Fruit fly (Drosophila melanogaster): ENCODE data around the gene hoe2.

Gene hoe2

DNA sequence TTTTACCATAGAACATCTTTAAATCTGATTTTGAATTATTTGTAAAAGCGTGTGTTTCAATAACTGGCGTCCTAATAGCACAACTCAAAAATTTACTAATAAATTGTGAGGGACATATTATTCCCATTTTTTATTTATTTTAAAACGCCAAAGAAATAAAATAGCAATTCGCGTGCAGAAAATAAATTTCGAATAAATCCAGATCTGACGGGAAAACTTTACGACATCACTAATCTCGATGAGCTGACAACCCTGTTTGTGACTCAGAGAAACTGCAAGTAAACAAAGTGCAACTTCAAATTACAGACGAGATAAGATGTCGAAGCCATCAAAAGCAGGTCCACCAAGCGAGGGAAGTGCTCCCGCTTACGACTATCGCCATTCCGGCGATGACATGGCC is 29.2 kb upstream of the hoe2 start, which contains the start of gene CG34125:
TSS of gene CG34125 (plus strand) at position 254 of the 400 bp plus-strand sequence.
- no peak for TF ChIP-seq EcR (GFP tag; optimal IDR thresholded peaks at IDR 0.05)
- TF ChIP-seq CG10348 (GFP tag; IDR thresholded peaks at IDR 0.05), result no peak
- TF ChIP-seq CG9948 (tag; optimal IDR thresholded peaks at IDR 0.05), result no peak
- no peak for TF ChIP-seq CG15710 (tag; optimal IDR thresholded peaks at IDR 0.05)
- no peak for TF ChIP-seq Pif1A (GFP tag; optimal IDR thresholded peaks at IDR 0.05)
- TF ChIP-seq CG34367 (tag; optimal IDR thresholded peaks at IDR 0.05), result no peak
- no peak for TF ChIP-seq rn (GFP tag; IDR thresholded peaks at IDR 0.05)
- TF ChIP-seq Pif1B (GFP tag; optimal IDR thresholded peaks at IDR 0.05), result no peak
- no peak for TF ChIP-seq CG12605 (GFP tag; IDR thresholded peaks at IDR 0.05)
- no peak for TF ChIP-seq CG14655 (GFP tag; optimal IDR thresholded peaks at IDR 0.05)
- no peak for TF ChIP-seq CG17806 (tag; optimal IDR thresholded peaks at IDR 0.05)
- no peak for TF ChIP-seq CG4496 (GFP tag; IDR thresholded peaks at IDR 0.05)
- TF ChIP-seq CG13204 (GFP tag; optimal IDR thresholded peaks at IDR 0.05), result no peak
- TF ChIP-seq CG32121 (GFP tag; IDR thresholded peaks at IDR 0.05), result no peak
- no peak for TF ChIP-seq CG8301 (tag; optimal IDR thresholded peaks at IDR 0.05)
- no peak for TF ChIP-seq gl (tag; optimal IDR thresholded peaks at IDR 0.05)
- TF ChIP-seq CG8159 (tag; optimal IDR thresholded peaks at IDR 0.05), result no peak
- TF ChIP-seq Ets98B (GFP tag; IDR thresholded peaks at IDR 0.05), result no peak
- no peak for TF ChIP-seq Snoo (tag; optimal IDR thresholded peaks at IDR 0.05)
- TF ChIP-seq D1 (tag; optimal IDR thresholded peaks at IDR 0.05), result no peak

DNA sequence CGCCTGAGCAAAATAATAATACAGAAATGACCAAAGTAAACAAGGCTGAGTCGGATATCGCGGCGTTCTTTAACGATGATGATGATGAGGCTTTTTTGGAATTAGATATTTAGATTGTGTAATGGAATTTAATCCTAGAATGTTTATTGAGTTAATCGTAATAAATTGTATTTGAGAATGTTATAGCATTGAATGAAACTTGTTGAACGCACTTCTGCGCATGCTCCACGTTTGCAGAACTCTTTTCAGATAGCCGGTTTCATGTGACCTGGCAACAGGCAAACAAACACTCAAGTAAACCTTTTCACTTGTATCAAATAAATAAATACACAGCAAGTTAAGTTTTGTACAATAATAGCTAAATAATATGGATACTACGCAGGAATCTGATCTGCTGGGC is 21.9 kb upstream of the hoe2 start, which contains the start of gene CG34124:
TSS of gene CG34124 (plus strand) at position 301 of the 400 bp plus-strand sequence.
- TF ChIP-seq CG14655 (GFP tag; optimal IDR thresholded peaks at IDR 0.05), result no peak

DNA sequence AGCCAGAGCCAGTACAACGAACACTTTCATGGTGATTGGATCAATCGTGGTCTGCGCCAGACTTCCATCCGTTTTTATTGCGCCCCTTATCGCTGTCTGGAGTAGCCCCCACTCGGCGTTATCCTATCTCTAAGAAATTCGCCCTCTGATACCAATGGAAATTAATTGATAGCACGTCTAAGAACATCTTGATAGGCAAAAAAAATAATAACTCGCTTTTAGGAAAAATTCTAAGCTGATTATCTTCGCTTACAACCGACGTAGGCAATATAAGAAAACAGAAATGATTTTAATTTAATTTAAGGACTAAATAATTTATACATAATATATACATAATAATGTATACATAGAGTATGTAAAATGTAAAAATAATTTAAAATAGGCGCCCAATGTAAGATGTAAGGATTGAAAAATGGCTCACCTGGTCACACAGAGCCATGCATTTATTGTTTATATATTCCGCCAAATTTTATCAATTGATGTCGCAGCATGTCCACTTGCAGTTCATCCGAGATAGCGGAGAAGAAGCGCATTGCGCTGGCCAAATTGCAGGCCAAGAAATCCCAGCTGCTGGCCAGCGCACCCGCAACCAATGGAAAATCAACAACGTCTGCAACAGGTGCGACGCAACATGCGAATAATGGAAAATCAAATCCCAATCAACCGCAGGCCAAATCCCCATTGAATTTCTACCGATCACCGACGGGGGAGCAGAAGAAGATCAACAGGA is 19.0 kb upstream of the hoe2 start, which contains the start of the genes Jon25Bi and Marcal1:
TSS of gene Jon25Bi (minus strand) at position 51 of the 730 bp plus-strand sequence.
TSS of gene Marcal1 (plus strand) at position 416 of the 730 bp plus-strand sequence.
- TF ChIP-seq CG9948 (tag; optimal IDR thresholded peaks at IDR 0.05) (no peak), CG15710 (tag; optimal IDR thresholded peaks at IDR 0.05) (no peak), D1 (tag; optimal IDR thresholded peaks at IDR 0.05) (no peak), CG13204 (GFP tag; optimal IDR thresholded peaks at IDR 0.05) (no peak), CG34367 (tag; optimal IDR thresholded peaks at IDR 0.05) (no peak), Pif1A (GFP tag; optimal IDR thresholded peaks at IDR 0.05) (no peak), fd96Ca (GFP tag; IDR thresholded peaks at IDR 0.05) (no peak), gl (tag; optimal IDR thresholded peaks at IDR 0.05) (no peak), CG32121 (GFP tag; IDR thresholded peaks at IDR 0.05) (no peak), CG8159 (tag; optimal IDR thresholded peaks at IDR 0.05) (no peak)

DNA sequence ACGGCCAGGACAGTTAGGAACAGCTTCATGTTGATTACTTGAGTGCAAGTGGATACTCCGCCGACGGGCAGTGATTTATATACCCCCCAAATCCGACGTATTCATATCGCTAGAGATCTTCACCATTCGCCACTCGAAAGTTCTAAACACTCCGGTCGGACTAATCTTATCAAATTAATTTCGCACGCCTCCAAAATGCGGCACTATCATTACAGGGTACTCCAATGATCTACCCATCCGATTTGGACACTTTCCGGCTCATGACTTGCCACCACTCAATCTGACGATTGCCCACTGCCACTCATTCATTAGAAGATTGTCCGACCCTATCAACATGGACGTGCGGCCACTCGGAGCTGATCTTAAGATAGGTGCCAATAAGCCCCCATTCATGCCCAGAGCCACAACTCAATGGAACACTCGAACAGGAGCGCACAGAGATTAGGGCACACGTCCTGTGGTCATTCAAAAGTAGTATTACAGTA is 16.9 kb upstream of the hoe2 start, which contains the start of gene Jon25Bii:
TSS of gene Jon25Bii (minus strand) at position 51 of the 485 bp plus-strand sequence.
- no peak for TF ChIP-seq CG12605 (GFP tag; IDR thresholded peaks at IDR 0.05)
- TF ChIP-seq Ets98B (GFP tag; IDR thresholded peaks at IDR 0.05), result no peak
- TF ChIP-seq CG4496 (GFP tag; IDR thresholded peaks at IDR 0.05), result no peak
- TF ChIP-seq CG32121 (GFP tag; IDR thresholded peaks at IDR 0.05), result no peak
- TF ChIP-seq CG34367 (tag; optimal IDR thresholded peaks at IDR 0.05), result no peak
- no peak for TF ChIP-seq CG8301 (tag; optimal IDR thresholded peaks at IDR 0.05)
- TF ChIP-seq CG9948 (tag; optimal IDR thresholded peaks at IDR 0.05), result no peak
- no peak for TF ChIP-seq Pif1A (GFP tag; optimal IDR thresholded peaks at IDR 0.05)
- TF ChIP-seq gl (tag; optimal IDR thresholded peaks at IDR 0.05), result no peak

DNA sequence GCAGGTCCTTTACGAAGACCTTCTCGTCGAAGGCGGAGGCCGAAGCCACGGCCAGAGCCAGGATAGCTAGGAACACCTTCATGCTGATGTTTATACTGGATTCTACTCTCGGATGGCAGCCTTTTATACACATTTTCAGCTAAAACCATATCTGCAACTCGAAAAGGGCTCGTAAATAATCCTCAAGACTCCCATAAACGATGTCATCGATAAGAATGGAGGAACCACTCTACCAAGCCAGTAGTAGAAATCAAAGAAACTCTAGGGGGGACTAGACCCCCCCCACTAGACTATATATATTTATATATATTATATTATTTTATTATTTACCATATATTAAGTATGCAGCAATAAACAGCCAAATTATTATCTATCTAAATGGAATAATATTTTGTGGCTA is 14.4 kb upstream of the hoe2 start, which contains the start of gene Jon25Biii:
TSS of gene Jon25Biii (minus strand) at position 101 of the 400 bp plus-strand sequence.
- TF ChIP-seq Pif1B (GFP tag; optimal IDR thresholded peaks at IDR 0.05) (no peak), CG10348 (GFP tag; IDR thresholded peaks at IDR 0.05) (no peak), CG17806 (tag; optimal IDR thresholded peaks at IDR 0.05) (no peak), Snoo (tag; optimal IDR thresholded peaks at IDR 0.05) (no peak), CG8159 (tag; optimal IDR thresholded peaks at IDR 0.05) (no peak), fd96Ca (GFP tag; IDR thresholded peaks at IDR 0.05) (no peak), CG4496 (GFP tag; IDR thresholded peaks at IDR 0.05) (no peak), CG15710 (tag; optimal IDR thresholded peaks at IDR 0.05) (no peak)

DNA sequence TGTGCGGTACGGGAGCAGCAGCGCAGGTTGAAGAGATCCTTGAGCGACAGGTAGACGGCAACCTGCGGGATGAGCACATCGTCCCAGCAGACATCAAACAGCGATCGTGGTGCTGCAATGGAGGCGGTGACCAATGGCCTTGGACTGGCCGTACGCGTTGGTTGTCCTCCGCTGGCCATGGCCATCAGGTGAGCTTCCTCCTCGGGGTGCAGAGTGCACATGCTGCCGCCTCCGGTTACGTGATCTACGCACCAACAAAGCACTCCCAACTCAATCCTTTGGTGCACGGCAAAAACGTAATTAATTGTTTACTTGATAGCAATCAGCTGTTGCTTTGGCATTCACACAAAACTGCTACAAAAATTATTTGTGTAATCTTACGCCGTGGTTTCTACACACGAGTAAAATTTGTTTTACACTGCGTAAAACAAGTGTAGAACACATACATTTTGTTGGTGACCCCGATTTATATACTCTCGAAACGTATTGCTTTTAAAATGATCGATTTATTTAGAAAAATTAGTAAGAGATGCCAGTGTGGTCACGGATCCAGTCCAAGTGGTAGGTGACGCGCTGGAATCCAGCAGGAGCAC is 13.3 kb upstream of the hoe2 start, which contains the start of gene jet:
TSS of gene jet (minus strand) at position 332 of the 593 bp plus-strand sequence.
- TF ChIP-seq CG4496 (GFP tag; IDR thresholded peaks at IDR 0.05), result no peak
- no peak for TF ChIP-seq Ets98B (GFP tag; IDR thresholded peaks at IDR 0.05)
- no peak for TF ChIP-seq CG8301 (tag; optimal IDR thresholded peaks at IDR 0.05)
- no peak for TF ChIP-seq CG13204 (GFP tag; optimal IDR thresholded peaks at IDR 0.05)
- no peak for TF ChIP-seq Pif1A (GFP tag; optimal IDR thresholded peaks at IDR 0.05)
- TF ChIP-seq CG32121 (GFP tag; IDR thresholded peaks at IDR 0.05), result no peak
- no peak for TF ChIP-seq CG17806 (tag; optimal IDR thresholded peaks at IDR 0.05)
- no peak for TF ChIP-seq EcR (GFP tag; optimal IDR thresholded peaks at IDR 0.05)
- TF ChIP-seq CG12605 (GFP tag; IDR thresholded peaks at IDR 0.05), result no peak
- TF ChIP-seq CG34367 (tag; optimal IDR thresholded peaks at IDR 0.05), result no peak
- TF ChIP-seq fd96Ca (GFP tag; IDR thresholded peaks at IDR 0.05), result no peak
- TF ChIP-seq CG10348 (GFP tag; IDR thresholded peaks at IDR 0.05), result no peak
- no peak for TF ChIP-seq rn (GFP tag; IDR thresholded peaks at IDR 0.05)
- TF ChIP-seq D1 (tag; optimal IDR thresholded peaks at IDR 0.05), result no peak
- no peak for TF ChIP-seq CG15710 (tag; optimal IDR thresholded peaks at IDR 0.05)
- TF ChIP-seq CG9948 (tag; optimal IDR thresholded peaks at IDR 0.05), result no peak
- TF ChIP-seq Snoo (tag; optimal IDR thresholded peaks at IDR 0.05), result no peak
- no peak for TF ChIP-seq gl (tag; optimal IDR thresholded peaks at IDR 0.05)
- no peak for TF ChIP-seq Pif1B (GFP tag; optimal IDR thresholded peaks at IDR 0.05)

Measured in whole organism, pupa.